Worm (Caenorhabditis elegans) whole organism, L3 larva: ENCODE data around the gene gtf-2H2C.
A peak's percentile ranks its signal among the peaks of the same experiment; 100 is the strongest.
"Not testable (repeated sequence)": the region's sequence is repeated elsewhere in the genome, so short reads cannot be mapped to it uniquely, and the experiment has no call there.

ENCODE experiments used
- R02D3.7 ChIP-seq: fragments of 150-350 bp; optimal IDR thresholded peaks from 2 replicates; lab custom pipeline; 2014; ENCODE audit warnings: missing biosample characterization, missing genetic modification characterization
- ZK546.5 ChIP-seq: sonication (generic microtip); optimal IDR thresholded peaks from 2 replicates; lab custom pipeline; 2017; ENCODE audit warnings: missing biosample characterization, missing genetic modification characterization
- ama-1 ChIP-seq: fragments of 150-350 bp; optimal IDR thresholded peaks from 2 replicates; lab custom pipeline; 2018
- ceh-28 ChIP-seq: fragments of 150-350 bp; optimal IDR thresholded peaks from 2 replicates; lab custom pipeline; 2014; ENCODE audit warnings: missing biosample characterization, missing genetic modification reagents, missing genetic modification characterization
- ceh-9 ChIP-seq: sonication (generic microtip); optimal IDR thresholded peaks from 2 replicates; lab custom pipeline; 2018; ENCODE audit warnings: missing biosample characterization, missing genetic modification characterization
- egl-27 ChIP-seq: sonication (generic microtip); optimal IDR thresholded peaks from 4 replicates; lab custom pipeline; 2017; ENCODE audit warnings: missing biosample characterization, missing genetic modification reagents, missing genetic modification characterization
- elt-2 ChIP-seq: sonication (generic microtip); optimal IDR thresholded peaks from 2 replicates; lab custom pipeline; 2016; ENCODE audit warnings: missing genetic modification reagents, mild to moderate bottlenecking, missing genetic modification characterization, missing compliant biosample characterization
- fos-1 ChIP-seq: fragments of 150-350 bp; optimal IDR thresholded peaks from 2 replicates; lab custom pipeline; 2014; ENCODE audit warnings: missing biosample characterization, missing genetic modification characterization
- hmg-11 ChIP-seq: sonication (generic microtip); optimal IDR thresholded peaks from 2 replicates; lab custom pipeline; 2016; ENCODE audit warnings: missing genetic modification characterization, missing compliant biosample characterization
- nfya-1 ChIP-seq: sonication (generic microtip); optimal IDR thresholded peaks from 2 replicates; lab custom pipeline; 2017; ENCODE audit warnings: missing genetic modification characterization, mild to moderate bottlenecking, missing compliant biosample characterization, antibody characterized with exemption, moderate library complexity; ENCODE audit not compliant: insufficient read depth
- nhr-28 ChIP-seq: fragments of 150-350 bp; optimal IDR thresholded peaks from 2 replicates; lab custom pipeline; 2014; ENCODE audit warnings: missing biosample characterization, missing genetic modification characterization
- pqm-1 ChIP-seq: fragments of 150-350 bp; optimal IDR thresholded peaks from 2 replicates; lab custom pipeline; 2017; ENCODE audit warnings: missing biosample characterization, missing genetic modification characterization, inconsistent platforms
- sea-2 ChIP-seq: fragments of 150-350 bp; sonication (generic microtip); optimal IDR thresholded peaks from 4 replicates; lab custom pipeline; 2014; ENCODE audit warnings: missing biosample characterization, missing genetic modification reagents, missing genetic modification characterization
- skn-1 ChIP-seq: fragments of 150-350 bp; optimal IDR thresholded peaks from 2 replicates; lab custom pipeline; 2014; ENCODE audit warnings: missing biosample characterization, missing genetic modification characterization
- tbx-2 ChIP-seq: sonication (generic microtip); optimal IDR thresholded peaks from 2 replicates; lab custom pipeline; 2016; ENCODE audit warnings: mild to moderate bottlenecking, missing genetic modification characterization, missing compliant biosample characterization
- unc-62 ChIP-seq: fragments of 150-350 bp; sonication (generic microtip); optimal IDR thresholded peaks from 4 replicates; lab custom pipeline; 2014; ENCODE audit warnings: missing biosample characterization, missing genetic modification reagents, missing genetic modification characterization
- zag-1 ChIP-seq: fragments of 150-350 bp; optimal IDR thresholded peaks from 2 replicates; lab custom pipeline; 2014; ENCODE audit warnings: missing biosample characterization, missing genetic modification characterization
- ztf-11 ChIP-seq: fragments of 150-350 bp; optimal IDR thresholded peaks from 2 replicates; lab custom pipeline; 2014; ENCODE audit warnings: missing biosample characterization, missing genetic modification characterization

gtf-2H2C gene

DNA sequence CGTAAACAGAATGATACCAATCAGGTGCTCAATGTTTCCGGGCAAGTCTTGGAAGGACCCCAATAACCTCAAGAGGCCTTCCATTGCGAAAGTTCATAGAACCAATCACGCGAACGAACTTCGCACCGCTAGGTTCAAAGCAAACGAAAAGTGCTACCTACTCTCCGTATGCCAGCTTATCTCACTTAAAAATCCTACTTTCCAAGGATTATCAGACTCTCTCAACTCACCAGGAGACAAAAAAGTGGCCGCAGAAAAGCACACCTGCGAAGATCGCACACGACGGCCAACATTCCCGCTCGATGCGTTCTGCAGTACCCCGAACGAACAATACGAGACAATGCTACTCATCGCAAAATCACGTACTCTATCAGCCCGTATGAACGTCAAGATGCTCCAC lies 37.3 kb downstream of the gtf-2H2C start, which contains the start of gene T16G12.12:
TSS of gene T16G12.12 (plus strand) at position 301 of the 400 bp plus-strand sequence.
- not testable (repeated sequence) for TF ChIP-seq ZK546.5 (tag; lab: Kevin White, UChicago); sea-2; skn-1 (tag; lab: Kevin White, UChicago)

DNA sequence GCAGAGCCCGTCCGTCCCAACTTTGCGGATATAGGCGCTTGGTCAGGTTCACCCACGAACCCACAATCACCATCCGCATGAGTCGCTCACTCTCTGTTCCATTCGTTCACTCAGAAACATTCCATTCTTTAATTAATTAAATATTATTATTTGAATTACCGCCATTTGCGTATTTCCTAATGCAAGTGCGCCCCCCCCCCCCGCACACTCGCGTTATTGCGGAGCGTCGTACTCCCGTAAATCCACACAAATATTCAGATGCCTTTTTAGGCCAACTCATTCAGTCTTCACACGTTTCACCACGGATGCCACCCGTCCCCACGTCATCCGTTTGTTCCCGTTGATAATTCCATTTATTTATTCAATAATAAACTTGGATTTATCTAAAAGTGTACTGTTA lies 40.3 kb downstream of the gtf-2H2C start, which contains the start of gene T16G12.3:
TSS of gene T16G12.3 (plus strand) at position 301 of the 400 bp plus-strand sequence.
- TF ChIP-seq zag-1 (tag; lab: Kevin White, UChicago); unc-62 (GFP tag; lab: Kevin White, UChicago); ama-1 (lab: Kevin White, UChicago): not testable (repeated sequence)

DNA sequence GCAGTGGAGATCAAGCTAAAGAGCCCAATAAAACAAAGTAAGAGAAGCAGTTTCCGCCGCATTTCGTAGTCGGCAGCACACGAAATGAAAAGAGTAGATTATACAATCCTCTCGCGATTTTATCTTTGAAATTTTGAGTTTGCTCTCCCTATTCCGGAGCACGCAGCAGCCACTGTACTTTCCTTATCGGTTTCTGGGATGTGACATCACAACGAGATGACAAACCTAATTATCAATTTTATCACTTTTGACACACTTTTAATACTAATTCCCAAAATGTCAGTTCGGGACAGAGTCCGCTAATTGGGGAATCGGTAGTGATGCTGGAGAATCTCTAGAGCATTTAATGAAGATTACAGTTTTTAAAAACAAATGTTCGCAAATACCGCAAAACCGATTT lies 40.9 kb downstream of the gtf-2H2C start, which contains the start of gene T16G12.1:
TSS of gene T16G12.1 (minus strand) at position 176 of the 400 bp plus-strand sequence.
- TF ChIP-seq ceh-9 (tag; lab: Kevin White, UChicago) (no peak), ztf-11 (tag; lab: Kevin White, UChicago) (no peak), elt-2 (tag; lab: Kevin White, UChicago) (peak; percentile 82), ceh-28 (tag; lab: Kevin White, UChicago) (no peak), fos-1 (tag; lab: Kevin White, UChicago) (no peak), R02D3.7 (tag; lab: Kevin White, UChicago) (no peak), egl-27 (no peak), pqm-1 (peak; percentile 60), tbx-2 (tag; lab: Kevin White, UChicago) (no peak)

DNA sequence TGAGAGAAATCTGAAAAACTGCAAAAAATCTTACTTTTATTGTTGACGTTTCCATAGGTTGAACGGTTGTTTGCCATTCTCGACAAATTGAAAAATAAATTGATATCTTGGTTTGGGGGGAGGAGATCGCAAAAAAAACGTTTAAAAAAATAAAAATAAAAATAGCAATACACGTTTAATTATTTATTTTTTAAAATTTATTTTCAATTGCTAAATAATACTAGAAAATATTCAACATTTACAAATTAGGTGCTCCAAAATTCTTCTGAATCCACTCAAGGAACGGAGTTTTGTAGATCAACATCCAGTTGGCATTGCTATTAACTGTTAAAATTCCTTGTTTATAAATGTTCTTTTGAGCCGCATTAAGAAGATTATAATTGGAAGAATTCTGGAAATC lies 50.6 kb downstream of the gtf-2H2C start, which contains the start of gene T16G12.7:
TSS of gene T16G12.7 (minus strand) at position 101 of the 400 bp plus-strand sequence.
- TF ChIP-seq ZK546.5 (tag; lab: Kevin White, UChicago) = no peak
- TF ChIP-seq ztf-11 (tag; lab: Kevin White, UChicago) = no peak
- TF ChIP-seq hmg-11 (tag; lab: Kevin White, UChicago) = no peak
- no peak for TF ChIP-seq nfya-1 (tag; lab: Kevin White, UChicago)
- no peak for TF ChIP-seq nhr-28 (tag; lab: Kevin White, UChicago)
- TF ChIP-seq skn-1 (tag; lab: Kevin White, UChicago) = no peak
- TF ChIP-seq elt-2 (tag; lab: Kevin White, UChicago) = no peak
